Fruit fly (Drosophila melanogaster): ENCODE results near the gene PlexA.

dm6 chr4:995958-996357 lies 30.9 kb downstream of the PlexA start:
- TF ChIP-seq Myc (optimal IDR thresholded peaks at IDR 0.05), result no peak
- no peak for TF ChIP-seq h (optimal IDR thresholded peaks at IDR 0.05)
- no peak for TF ChIP-seq psq (optimal IDR thresholded peaks at IDR 0.05)
- TF ChIP-seq insv (optimal IDR thresholded peaks at IDR 0.05), result no peak
- no peak for TF ChIP-seq Sin3A (optimal IDR thresholded peaks at IDR 0.05)
- no peak for TF ChIP-seq ttk (optimal IDR thresholded peaks at IDR 0.05)
